Fruit fly (Drosophila melanogaster) whole organism, prepupa: ENCODE data around the gene CG10031.

Experiments used
- Blimp-1 ChIP-seq: fragments of 200-800 bp; sonication (Bioruptor generic); optimal IDR thresholded peaks from 3 replicates; lab custom pipeline; 2017; ENCODE audit warnings: missing biosample characterization, missing genetic modification characterization, mild to moderate bottlenecking, moderate library complexity, missing genetic modification reagents
- CG10631 ChIP-seq: fragments of 200-800 bp; sonication (Bioruptor generic); optimal IDR thresholded peaks from 2 replicates; lab custom pipeline; 2016; ENCODE audit warnings: missing biosample characterization, missing genetic modification characterization
- CG11294 ChIP-seq: fragments of 200-800 bp; sonication (Bioruptor generic); IDR thresholded peaks from 2 replicates; pipeline ENCODE4 v1.3.6; 2022; ENCODE audit warnings: missing biosample characterization, missing genetic modification characterization
- CG11762 ChIP-seq: fragments of 200-800 bp; sonication (Bioruptor generic); optimal IDR thresholded peaks from 3 replicates; lab custom pipeline; 2016; ENCODE audit warnings: missing biosample characterization, missing genetic modification characterization; ENCODE audit not compliant: insufficient read depth
- CG11902 ChIP-seq: fragments of 200-800 bp; sonication (Bioruptor generic); optimal IDR thresholded peaks from 3 replicates; lab custom pipeline; 2016; ENCODE audit warnings: missing biosample characterization, missing genetic modification characterization
- CG15336 ChIP-seq: fragments of 200-800 bp; sonication (Bioruptor generic); IDR thresholded peaks from 2 replicates; pipeline ENCODE4 v1.3.6; 2022; ENCODE audit warnings: missing biosample characterization, missing genetic modification characterization
- CG1621 ChIP-seq: fragments of 200-800 bp; sonication (Bioruptor generic); optimal IDR thresholded peaks from 3 replicates; lab custom pipeline; 2018; ENCODE audit warnings: missing biosample characterization, mild to moderate bottlenecking, missing genetic modification characterization
- CG16779 ChIP-seq: fragments of 200-800 bp; sonication (Bioruptor generic); optimal IDR thresholded peaks from 3 replicates; lab custom pipeline; 2017; ENCODE audit warnings: missing biosample characterization, mild to moderate bottlenecking, missing genetic modification characterization
- CG3032 ChIP-seq: fragments of 200-800 bp; optimal IDR thresholded peaks from 2 replicates; lab custom pipeline; 2019; ENCODE audit warnings: missing biosample characterization, mild to moderate bottlenecking, missing genetic modification characterization, moderate library complexity
- CG31627 ChIP-seq: fragments of 200-800 bp; sonication (Bioruptor generic); optimal IDR thresholded peaks from 3 replicates; lab custom pipeline; 2016; ENCODE audit warnings: missing biosample characterization, missing genetic modification characterization
- CG32006 ChIP-seq: fragments of 200-800 bp; sonication (Bioruptor generic); optimal IDR thresholded peaks from 3 replicates; lab custom pipeline; 2017; ENCODE audit warnings: missing biosample characterization, mild to moderate bottlenecking, missing genetic modification characterization
- CG34406 ChIP-seq: fragments of 200-800 bp; sonication (Bioruptor generic); optimal IDR thresholded peaks from 3 replicates; lab custom pipeline; 2016; ENCODE audit warnings: missing biosample characterization, missing genetic modification characterization
- CG4318 ChIP-seq: fragments of 200-800 bp; sonication (Bioruptor generic); optimal IDR thresholded peaks from 3 replicates; lab custom pipeline; 2017; ENCODE audit warnings: missing biosample characterization, mild to moderate bottlenecking, missing genetic modification characterization
- CG6163 ChIP-seq: fragments of 200-800 bp; sonication (Bioruptor generic); IDR thresholded peaks from 3 replicates; pipeline ENCODE4 v1.3.6; 2022; ENCODE audit warnings: missing biosample characterization, missing genetic modification characterization
- CG6792 ChIP-seq: fragments of 200-800 bp; sonication (Bioruptor generic); optimal IDR thresholded peaks from 3 replicates; lab custom pipeline; 2016; ENCODE audit warnings: missing biosample characterization, missing genetic modification characterization
- CG6808 ChIP-seq: fragments of 200-800 bp; sonication (Bioruptor generic); optimal IDR thresholded peaks from 3 replicates; lab custom pipeline; 2017; ENCODE audit warnings: missing biosample characterization, missing genetic modification characterization, mild to moderate bottlenecking, moderate library complexity, missing genetic modification reagents
- CG6854 ChIP-seq: fragments of 200-800 bp; sonication (Bioruptor generic); optimal IDR thresholded peaks from 2 replicates; lab custom pipeline; 2017; ENCODE audit warnings: missing biosample characterization, mild to moderate bottlenecking, missing genetic modification characterization
- CG7368 ChIP-seq: fragments of 200-800 bp; sonication (Bioruptor generic); optimal IDR thresholded peaks from 3 replicates; lab custom pipeline; 2016; ENCODE audit warnings: missing biosample characterization, missing genetic modification characterization
- CG8119 ChIP-seq: fragments of 200-800 bp; sonication (Bioruptor generic); IDR thresholded peaks from 3 replicates; pipeline ENCODE4 v1.3.6; 2022; ENCODE audit warnings: missing biosample characterization, missing genetic modification characterization
- CG8632 ChIP-seq: fragments of 200-800 bp; sonication (Bioruptor generic); optimal IDR thresholded peaks from 3 replicates; lab custom pipeline; 2016; ENCODE audit warnings: missing biosample characterization, missing genetic modification characterization
- CG9139 ChIP-seq: fragments of 200-800 bp; sonication (Bioruptor generic); optimal IDR thresholded peaks from 3 replicates; lab custom pipeline; 2017; ENCODE audit warnings: missing biosample characterization, mild to moderate bottlenecking, missing genetic modification characterization
- Eip75B ChIP-seq: fragments of 200-800 bp; sonication (Bioruptor generic); optimal IDR thresholded peaks from 3 replicates; lab custom pipeline; 2016; ENCODE audit warnings: missing biosample characterization, missing genetic modification characterization
- Eip78C ChIP-seq: fragments of 200-800 bp; sonication (Bioruptor generic); peaks from one replicate; lab custom pipeline; 2016; ENCODE audit warnings: missing biosample characterization, missing genetic modification characterization
- Eip93F ChIP-seq: fragments of 200-800 bp; sonication (Bioruptor generic); optimal IDR thresholded peaks from 2 replicates; lab custom pipeline; 2016; ENCODE audit warnings: missing biosample characterization, mild to moderate bottlenecking, missing genetic modification characterization
- Ets21C ChIP-seq: fragments of 200-800 bp; sonication (Bioruptor generic); optimal IDR thresholded peaks from 3 replicates; lab custom pipeline; 2016; ENCODE audit warnings: missing biosample characterization, missing genetic modification characterization
- Ets96B ChIP-seq: fragments of 200-800 bp; optimal IDR thresholded peaks from 2 replicates; lab custom pipeline; 2019; ENCODE audit warnings: missing biosample characterization, mild to moderate bottlenecking, missing genetic modification characterization, moderate library complexity
- Gug ChIP-seq: fragments of 200-800 bp; sonication (Bioruptor generic); IDR thresholded peaks from 2 replicates; pipeline ENCODE4 v1.3.6; 2022; ENCODE audit warnings: missing biosample characterization, missing genetic modification characterization
- Hr39 ChIP-seq: fragments of 200-800 bp; sonication (Bioruptor generic); optimal IDR thresholded peaks from 2 replicates; lab custom pipeline; 2016; ENCODE audit warnings: missing biosample characterization, missing genetic modification characterization
- Hr4 ChIP-seq: fragments of 200-800 bp; sonication (Bioruptor generic); optimal IDR thresholded peaks from 3 replicates; lab custom pipeline; 2016; ENCODE audit warnings: missing biosample characterization, missing genetic modification characterization
- Lpt ChIP-seq: fragments of 200-800 bp; sonication (Bioruptor generic); optimal IDR thresholded peaks from 3 replicates; lab custom pipeline; 2016; ENCODE audit warnings: missing biosample characterization, missing genetic modification characterization
- OdsH ChIP-seq: fragments of 200-800 bp; sonication (Bioruptor generic); optimal IDR thresholded peaks from 3 replicates; lab custom pipeline; 2016; ENCODE audit warnings: missing biosample characterization, missing genetic modification characterization
- Smox ChIP-seq: fragments of 200-800 bp; sonication (Bioruptor generic); optimal IDR thresholded peaks from 3 replicates; lab custom pipeline; 2016; ENCODE audit warnings: missing biosample characterization, missing genetic modification characterization
- Sox15 ChIP-seq: fragments of 200-800 bp; sonication (Bioruptor generic); optimal IDR thresholded peaks from 3 replicates; lab custom pipeline; 2016; ENCODE audit warnings: missing biosample characterization, missing genetic modification characterization
- achi ChIP-seq: fragments of 200-800 bp; sonication (Bioruptor generic); optimal IDR thresholded peaks from 3 replicates; lab custom pipeline; 2016; ENCODE audit warnings: missing biosample characterization, missing genetic modification characterization
- acj6 ChIP-seq: fragments of 200-800 bp; sonication (Bioruptor generic); optimal IDR thresholded peaks from 3 replicates; lab custom pipeline; 2016; ENCODE audit warnings: missing biosample characterization, missing genetic modification characterization
- dac ChIP-seq: fragments of 200-800 bp; sonication (Bioruptor generic); optimal IDR thresholded peaks from 2 replicates; lab custom pipeline; 2017; ENCODE audit warnings: missing biosample characterization, mild to moderate bottlenecking, missing genetic modification characterization
- dsx ChIP-seq: fragments of 200-800 bp; optimal IDR thresholded peaks from 3 replicates; lab custom pipeline; 2019; ENCODE audit warnings: missing biosample characterization, mild to moderate bottlenecking, missing genetic modification characterization, moderate library complexity; ENCODE audit not compliant: poor library complexity, severe bottlenecking
- eg ChIP-seq: fragments of 200-800 bp; sonication (Bioruptor generic); IDR thresholded peaks from 3 replicates; pipeline ENCODE4 v1.3.6; 2022; ENCODE audit warnings: missing biosample characterization, missing genetic modification characterization
- esn ChIP-seq: fragments of 200-800 bp; sonication (Bioruptor generic); optimal IDR thresholded peaks from 2 replicates; lab custom pipeline; 2016; ENCODE audit warnings: missing biosample characterization, mild to moderate bottlenecking, missing genetic modification characterization, moderate library complexity
- fd59A ChIP-seq: fragments of 200-800 bp; sonication (Bioruptor generic); optimal IDR thresholded peaks from 2 replicates; lab custom pipeline; 2017; ENCODE audit warnings: missing biosample characterization, mild to moderate bottlenecking, missing genetic modification characterization, missing genetic modification reagents
- fd85E ChIP-seq: fragments of 200-800 bp; sonication (Bioruptor generic); optimal IDR thresholded peaks from 3 replicates; lab custom pipeline; 2016; ENCODE audit warnings: missing biosample characterization, missing genetic modification characterization
- fkh ChIP-seq: fragments of 200-800 bp; sonication (Bioruptor generic); optimal IDR thresholded peaks from 3 replicates; lab custom pipeline; 2017; ENCODE audit warnings: missing biosample characterization, mild to moderate bottlenecking, missing genetic modification characterization, moderate library complexity
- net ChIP-seq: fragments of 200-800 bp; sonication (Bioruptor generic); optimal IDR thresholded peaks from 3 replicates; lab custom pipeline; 2016; ENCODE audit warnings: missing biosample characterization, missing genetic modification characterization
- pdm3 ChIP-seq: fragments of 200-800 bp; sonication (Bioruptor generic); optimal IDR thresholded peaks from 3 replicates; lab custom pipeline; 2016; ENCODE audit warnings: missing biosample characterization, missing genetic modification characterization
- svp ChIP-seq: fragments of 200-800 bp; sonication (Bioruptor generic); peaks from one replicate; lab custom pipeline; 2016; ENCODE audit warnings: missing biosample characterization, missing genetic modification characterization
- topi ChIP-seq: fragments of 200-800 bp; sonication (Bioruptor generic); optimal IDR thresholded peaks from 3 replicates; lab custom pipeline; 2016; ENCODE audit warnings: missing biosample characterization, missing genetic modification characterization

CG10031 gene

DNA sequence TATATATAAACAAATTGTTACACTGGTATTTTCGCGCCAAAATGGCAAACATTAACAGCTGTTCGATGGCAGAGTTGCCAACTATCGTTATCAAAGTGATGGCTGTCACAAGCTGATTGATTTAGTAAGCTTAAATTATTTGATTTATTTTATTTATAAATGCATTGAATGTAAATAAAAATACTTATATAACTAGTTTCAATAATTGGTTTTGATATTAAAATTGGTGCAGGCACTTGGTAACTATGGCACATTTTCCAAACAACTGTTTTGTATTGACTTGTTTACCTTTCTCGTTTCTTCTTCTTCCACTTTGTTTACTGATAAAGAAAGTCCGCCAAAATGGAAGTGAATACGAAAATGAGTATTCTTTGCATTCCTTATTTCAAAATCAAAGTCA, 12.8 kb upstream of the CG10031 start, which contains the start of gene cutlet:
Gene cutlet (minus strand): TSS at position 84 of the 400 bp plus-strand sequence.
- TF ChIP-seq Eip93F (GFP tag; lab: Kevin White, UChicago) (no peak), achi (GFP tag; lab: Kevin White, UChicago) (peak; percentile 36), fd85E (GFP tag; lab: Kevin White, UChicago) (no peak), pdm3 (no peak), svp (GFP tag; lab: Kevin White, UChicago) (peak; percentile 63), CG15336 (no peak), fkh (GFP tag; lab: Kevin White, UChicago) (peak; percentile 93), Eip75B (no peak), Hr4 (no peak), Smox (GFP tag; lab: Kevin White, UChicago) (peak; percentile 16), Eip78C (GFP tag; lab: Kevin White, UChicago) (peak; percentile 54)
- TF ChIP-seq, all 60 proteins: peak for 5

DNA sequence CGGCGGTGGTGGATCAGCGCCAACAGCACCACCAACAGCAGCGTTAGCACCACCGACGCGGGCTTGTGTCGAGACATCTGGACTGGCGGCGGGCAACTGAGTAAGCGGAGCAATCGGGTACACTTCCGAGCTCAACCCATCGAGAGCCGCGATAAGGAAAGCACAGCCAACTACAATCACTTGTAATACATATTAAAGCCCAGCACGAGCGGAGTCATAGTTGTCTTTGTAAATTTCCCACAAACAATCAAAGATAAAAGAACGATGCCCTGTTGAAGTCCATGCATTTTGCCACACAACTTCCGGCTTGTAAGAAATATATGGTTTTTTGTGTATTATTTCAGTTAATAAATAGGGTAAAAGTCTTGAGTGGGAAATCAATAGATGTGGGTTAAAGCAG, 8.1 kb upstream of the CG10031 start, which contains the start of gene CG31777:
Gene CG31777 (minus strand): TSS at position 101 of the 400 bp plus-strand sequence.
- TF ChIP-seq svp (GFP tag; lab: Kevin White, UChicago) = peak; percentile 71
- no peak for TF ChIP-seq net (GFP tag; lab: Kevin White, UChicago)

dm6 chr2L:3705438-3705921, 6.6 kb upstream of the CG10031 start, which contains the start of gene CG31778:
Gene CG31778 (minus strand): TSS chr2L:3705488.
- TF ChIP-seq esn (peak; percentile 93), fkh (GFP tag; lab: Kevin White, UChicago) (no peak), Hr39 (GFP tag; lab: Kevin White, UChicago) (peak; percentile 89), net (GFP tag; lab: Kevin White, UChicago) (peak; percentile 67), dsx (GFP tag; lab: Kevin White, UChicago) (peak; percentile 60), CG11762 (GFP tag; lab: Kevin White, UChicago) (peak; percentile 48), Ets21C (GFP tag; lab: Kevin White, UChicago) (peak; percentile 76), CG6808 (GFP tag; lab: Kevin White, UChicago) (peak; percentile 67), CG11902 (GFP tag; lab: Kevin White, UChicago) (peak; percentile 60), CG3032 (peak; percentile 73), Lpt (GFP tag; lab: Kevin White, UChicago) (peak; percentile 20), CG11294 (peak; percentile 65), Eip75B (peak; percentile 77), fd59A (GFP tag; lab: Kevin White, UChicago) (peak; percentile 46), CG32006 (GFP tag; lab: Kevin White, UChicago) (peak; percentile 69), CG34406 (peak; percentile 64), Eip78C (GFP tag; lab: Kevin White, UChicago) (peak; percentile 94), svp (GFP tag; lab: Kevin White, UChicago) (peak; percentile 97), CG8632 (GFP tag; lab: Kevin White, UChicago) (peak; percentile 75), dac (no peak), Eip93F (GFP tag; lab: Kevin White, UChicago) (no peak), CG1621 (tag; lab: Kevin White, UChicago) (peak; percentile 75), eg (GFP tag; lab: Robert Waterston, UW) (peak; percentile 84), Ets96B (tag; lab: Kevin White, UChicago) (peak; percentile 79), CG6792 (GFP tag; lab: Kevin White, UChicago) (peak; percentile 79), CG4318 (peak; percentile 24), Gug (GFP tag; lab: Robert Waterston, UW) (0 out of 2 replicates have a peak, but pooled peaks have one; percentile 37), Blimp-1 (peak; percentile 67), CG7368 (GFP tag; lab: Kevin White, UChicago) (peak; percentile 68), topi (peak; percentile 84), CG8119 (GFP tag; lab: Robert Waterston, UW) (peak; percentile 67), CG6163 (GFP tag; lab: Robert Waterston, UW) (peak; percentile 86), acj6 (GFP tag; lab: Kevin White, UChicago) (peak; percentile 76), OdsH (GFP tag; lab: Kevin White, UChicago) (peak; percentile 70), Hr4 (peak; percentile 62), CG9139 (no peak), CG31627 (GFP tag; lab: Kevin White, UChicago) (peak; percentile 89), CG10631 (GFP tag; lab: Kevin White, UChicago) (peak; percentile 57), fd85E (GFP tag; lab: Kevin White, UChicago) (peak; percentile 6), CG6854 (peak; percentile 35), Sox15 (GFP tag; lab: Kevin White, UChicago) (peak; percentile 58), CG16779 (tag; lab: Kevin White, UChicago) (peak; percentile 62)
